Worm (Caenorhabditis elegans) whole organism, L4 larva: ENCODE data around the gene Y50E8A.5.

Source experiments
- D1046.2 ChIP-seq: fragments of 200-800 bp; sonication (Bioruptor generic); IDR thresholded peaks from 2 replicates; pipeline ENCODE4 v1.3.6; 2022; ENCODE audit warnings: missing genetic modification characterization, missing compliant biosample characterization
- T20F7.1 ChIP-seq: fragments of 200-800 bp; sonication (Bioruptor generic); optimal IDR thresholded peaks from 2 replicates; lab custom pipeline; 2018; ENCODE audit warnings: mild to moderate bottlenecking, missing genetic modification characterization, missing compliant biosample characterization
- aly-2 ChIP-seq: sonication (generic microtip); optimal IDR thresholded peaks from 2 replicates; lab custom pipeline; 2018; ENCODE audit warnings: missing biosample characterization, missing genetic modification characterization
- ama-1 ChIP-seq: fragments of 150-350 bp; optimal IDR thresholded peaks from 2 replicates; lab custom pipeline; 2014; ENCODE audit warnings: inconsistent platforms, mixed read lengths
- arid-1 ChIP-seq: fragments of 200-800 bp; sonication (Bioruptor generic); conservative IDR thresholded peaks from 2 replicates; pipeline ENCODE4 v1.3.6; 2022; ENCODE audit warnings: missing genetic modification reagents, missing genetic modification characterization, missing compliant biosample characterization
- attf-4 ChIP-seq: sonication (generic microtip); optimal IDR thresholded peaks from 3 replicates; lab custom pipeline; 2017; ENCODE audit warnings: missing biosample characterization, missing genetic modification characterization
- ceh-32 ChIP-seq: sonication (generic microtip); optimal IDR thresholded peaks from 2 replicates; lab custom pipeline; 2016; ENCODE audit warnings: mild to moderate bottlenecking, missing genetic modification characterization, missing compliant biosample characterization; ENCODE audit not compliant: poor library complexity
- ceh-44 ChIP-seq: fragments of 200-800 bp; sonication (Bioruptor generic); IDR thresholded peaks from 2 replicates; pipeline ENCODE4 v1.3.6; 2022; ENCODE audit warnings: missing genetic modification reagents, missing genetic modification characterization, missing compliant biosample characterization
- ceh-62 ChIP-seq: sonication (generic microtip); optimal IDR thresholded peaks from 2 replicates; lab custom pipeline; 2017; ENCODE audit warnings: missing biosample characterization, missing genetic modification characterization
- ceh-82 ChIP-seq: sonication (generic microtip); optimal IDR thresholded peaks from 2 replicates; lab custom pipeline; 2017; ENCODE audit warnings: missing biosample characterization, missing genetic modification characterization
- ces-1 ChIP-seq: fragments of 150-350 bp; sonication (generic microtip); optimal IDR thresholded peaks from 4 replicates; lab custom pipeline; 2014; ENCODE audit warnings: missing biosample characterization, missing genetic modification reagents, missing genetic modification characterization
- daf-12 ChIP-seq: fragments of 150-350 bp; optimal IDR thresholded peaks from 2 replicates; lab custom pipeline; 2014; ENCODE audit warnings: missing biosample characterization, missing genetic modification reagents, missing genetic modification characterization
- dmd-6 ChIP-seq: fragments of 200-800 bp; sonication (Bioruptor generic); IDR thresholded peaks from 2 replicates; pipeline ENCODE4 v1.3.6; 2022; ENCODE audit warnings: missing genetic modification reagents, missing genetic modification characterization, missing compliant biosample characterization
- dmd-9 ChIP-seq: fragments of 200-800 bp; sonication (Bioruptor generic); IDR thresholded peaks from 2 replicates; pipeline ENCODE4 v1.3.6; 2022; ENCODE audit warnings: missing genetic modification reagents, missing genetic modification characterization, missing compliant biosample characterization
- dpl-1 ChIP-seq: fragments of 150-350 bp; optimal IDR thresholded peaks from 2 replicates; lab custom pipeline; 2014; ENCODE audit warnings: missing biosample characterization, missing genetic modification reagents, missing genetic modification characterization
- duxl-1 ChIP-seq: sonication (generic microtip); optimal IDR thresholded peaks from 2 replicates; lab custom pipeline; 2016; ENCODE audit warnings: mild to moderate bottlenecking, missing genetic modification characterization, moderate library complexity, missing compliant biosample characterization; ENCODE audit not compliant: poor library complexity
- gei-8 ChIP-seq: fragments of 200-800 bp; sonication (Bioruptor generic); optimal IDR thresholded peaks from 2 replicates; lab custom pipeline; 2018; ENCODE audit warnings: mild to moderate bottlenecking, missing genetic modification characterization, missing compliant biosample characterization
- hif-1 ChIP-seq, 2 experiments: sonication (generic microtip); optimal IDR thresholded peaks; 2 replicates each; lab custom pipeline; 2016 to 2017; ENCODE audit warnings: missing compliant biosample characterization in 2 of 2, missing genetic modification characterization in 2 of 2, missing genetic modification reagents in 2 of 2, missing genotype in 2 of 2, mild to moderate bottlenecking in 1 of 2
- hlh-11 ChIP-seq: fragments of 200-800 bp; sonication (Bioruptor generic); optimal IDR thresholded peaks from 2 replicates; lab custom pipeline; 2018; ENCODE audit warnings: mild to moderate bottlenecking, missing genetic modification characterization, missing compliant biosample characterization
- hlh-30 ChIP-seq: sonication (generic microtip); optimal IDR thresholded peaks from 2 replicates; lab custom pipeline; 2017; ENCODE audit warnings: antibody characterized with exemption, mild to moderate bottlenecking, missing genetic modification characterization, missing compliant biosample characterization; ENCODE audit not compliant: insufficient read depth
- lin-13 ChIP-seq: fragments of 150-350 bp; optimal IDR thresholded peaks from 2 replicates; lab custom pipeline; 2014; ENCODE audit warnings: missing biosample characterization, missing genetic modification reagents, missing genetic modification characterization
- lin-15B ChIP-seq: fragments of 150-350 bp; sonication (generic microtip); optimal IDR thresholded peaks from 3 replicates; lab custom pipeline; 2014; ENCODE audit warnings: missing biosample characterization, missing genetic modification characterization
- lin-38 ChIP-seq: fragments of 200-800 bp; sonication (Bioruptor generic); IDR thresholded peaks from 2 replicates; pipeline ENCODE4 v1.3.6; 2022; ENCODE audit warnings: missing genetic modification reagents, missing genetic modification characterization, missing compliant biosample characterization
- lsy-2 ChIP-seq, 2 experiments: fragments of 150-350 bp in 1 of 2; sonication (generic microtip) in 1 of 2; optimal IDR thresholded peaks; 2 replicates each; lab custom pipeline; 2014 to 2017; ENCODE audit warnings: missing biosample characterization in 2 of 2, missing genetic modification characterization in 2 of 2
- madf-9 ChIP-seq: fragments of 200-800 bp; sonication (Bioruptor generic); conservative IDR thresholded peaks from 2 replicates; pipeline ENCODE4 v1.3.6; 2022; ENCODE audit warnings: missing genetic modification reagents, missing genetic modification characterization, missing compliant biosample characterization
- mdl-1 ChIP-seq, 2 experiments: fragments of 150-350 bp in 1 of 2; sonication (generic microtip) in 1 of 2; optimal IDR thresholded peaks; 2 replicates each; lab custom pipeline; 2014 to 2017; ENCODE audit warnings: missing biosample characterization in 2 of 2, missing genetic modification characterization in 2 of 2
- mdt-29 ChIP-seq: fragments of 200-800 bp; sonication (Bioruptor generic); IDR thresholded peaks from 2 replicates; pipeline ENCODE4 v1.3.6; 2022; ENCODE audit warnings: missing genetic modification reagents, missing genetic modification characterization, missing compliant biosample characterization
- mep-1 ChIP-seq: fragments of 150-350 bp; sonication (generic microtip); optimal IDR thresholded peaks from 3 replicates; lab custom pipeline; 2014; ENCODE audit warnings: missing biosample characterization, missing genetic modification characterization
- mxl-2 ChIP-seq: fragments of 200-800 bp; sonication (Bioruptor generic); conservative IDR thresholded peaks from 2 replicates; pipeline ENCODE4 v1.3.6; 2022; ENCODE audit warnings: missing genetic modification reagents, missing genetic modification characterization, missing compliant biosample characterization
- nhr-10 ChIP-seq: fragments of 150-350 bp; optimal IDR thresholded peaks from 2 replicates; lab custom pipeline; 2014; ENCODE audit warnings: missing biosample characterization, missing genetic modification characterization
- nhr-25 ChIP-seq: sonication (generic microtip); optimal IDR thresholded peaks from 2 replicates; lab custom pipeline; 2017; ENCODE audit warnings: missing genetic modification characterization, mild to moderate bottlenecking, missing compliant biosample characterization, antibody characterized with exemption, moderate library complexity, borderline replicate concordance; ENCODE audit not compliant: insufficient read depth
- nhr-41 ChIP-seq: fragments of 200-800 bp; sonication (Bioruptor generic); IDR thresholded peaks from 2 replicates; pipeline ENCODE4 v1.3.6; 2022; ENCODE audit warnings: missing genetic modification reagents, missing genetic modification characterization, missing compliant biosample characterization
- nhr-42 ChIP-seq: fragments of 200-800 bp; sonication (Bioruptor generic); IDR thresholded peaks from 2 replicates; pipeline ENCODE4 v1.3.6; 2022; ENCODE audit warnings: missing genetic modification characterization, missing compliant biosample characterization
- nhr-48 ChIP-seq: sonication (generic microtip); optimal IDR thresholded peaks from 2 replicates; lab custom pipeline; 2016; ENCODE audit warnings: mild to moderate bottlenecking, missing genetic modification characterization, missing compliant biosample characterization
- nhr-77 ChIP-seq: fragments of 150-350 bp; optimal IDR thresholded peaks from 2 replicates; lab custom pipeline; 2014; ENCODE audit warnings: missing biosample characterization, missing genetic modification characterization
- pha-4 ChIP-seq, 2 experiments: fragments of 150-350 bp in 1 of 2; fragments of 200-800 bp in 1 of 2; sonication (Bioruptor generic) in 1 of 2; IDR thresholded peaks in 1 of 2; optimal IDR thresholded peaks in 1 of 2; 2 replicates each; pipeline versions ENCODE4 v1.3.6 to Lab custom; 2014 to 2022; ENCODE audit warnings: missing genetic modification characterization in 2 of 2, missing genetic modification reagents in 2 of 2, missing biosample characterization in 1 of 2, missing compliant biosample characterization in 1 of 2
- php-3 ChIP-seq: fragments of 200-800 bp; sonication (Bioruptor generic); IDR thresholded peaks from 2 replicates; pipeline ENCODE4 v1.3.6; 2022; ENCODE audit warnings: missing genetic modification reagents, missing genetic modification characterization, missing compliant biosample characterization
- sdz-12 ChIP-seq: fragments of 200-800 bp; sonication (Bioruptor generic); optimal IDR thresholded peaks from 2 replicates; lab custom pipeline; 2018; ENCODE audit warnings: mild to moderate bottlenecking, missing genetic modification characterization, missing compliant biosample characterization
- spr-1 ChIP-seq: sonication (generic microtip); optimal IDR thresholded peaks from 2 replicates; lab custom pipeline; 2016; ENCODE audit warnings: mild to moderate bottlenecking, missing genetic modification characterization, missing compliant biosample characterization
- spr-3 ChIP-seq: fragments of 200-800 bp; sonication (Bioruptor generic); optimal IDR thresholded peaks from 2 replicates; lab custom pipeline; 2018; ENCODE audit warnings: mild to moderate bottlenecking, missing genetic modification characterization, missing compliant biosample characterization
- tag-97 ChIP-seq: fragments of 200-800 bp; sonication (Bioruptor generic); IDR thresholded peaks from 2 replicates; pipeline ENCODE4 v1.3.6; 2022; ENCODE audit warnings: missing genetic modification characterization, missing compliant biosample characterization
- unc-130 ChIP-seq: sonication (generic microtip); optimal IDR thresholded peaks from 2 replicates; lab custom pipeline; 2016; ENCODE audit warnings: missing genetic modification reagents, missing genetic modification characterization, missing compliant biosample characterization
- vab-7 ChIP-seq: fragments of 200-800 bp; sonication (Bioruptor generic); IDR thresholded peaks from 2 replicates; pipeline ENCODE4 v1.3.6; 2022; ENCODE audit warnings: missing genetic modification reagents, missing genetic modification characterization, missing compliant biosample characterization
- zag-1 ChIP-seq: fragments of 150-350 bp; optimal IDR thresholded peaks from 2 replicates; lab custom pipeline; 2014; ENCODE audit warnings: missing biosample characterization, missing genetic modification characterization
- zfp-3 ChIP-seq: fragments of 200-800 bp; sonication (Bioruptor generic); conservative IDR thresholded peaks from 2 replicates; pipeline ENCODE4 v1.3.6; 2022; ENCODE audit warnings: missing genetic modification reagents, missing genetic modification characterization, missing compliant biosample characterization
- zip-2 ChIP-seq: fragments of 150-350 bp; optimal IDR thresholded peaks from 2 replicates; lab custom pipeline; 2014; ENCODE audit warnings: missing biosample characterization, missing genetic modification characterization
- ztf-11 ChIP-seq: fragments of 150-350 bp; optimal IDR thresholded peaks from 2 replicates; lab custom pipeline; 2014; ENCODE audit warnings: missing biosample characterization, missing genetic modification characterization
- ztf-7 ChIP-seq: fragments of 150-350 bp; optimal IDR thresholded peaks from 2 replicates; lab custom pipeline; 2014; ENCODE audit warnings: missing biosample characterization, missing genetic modification characterization

Y50E8A.5 gene

ce11 chrV:14698005-14698404 lies 38.7 kb downstream of the Y50E8A.5 start:
- TF ChIP-seq mep-1 (no peak), daf-12 (tag; lab: Kevin White, UChicago) (no peak), nhr-48 (no peak), attf-4 (tag; lab: Kevin White, UChicago) (no peak), nhr-25 (tag; lab: Kevin White, UChicago) (no peak), mxl-2 (GFP tag; lab: Robert Waterston, UW) (no peak), ama-1 (lab: Kevin White, UChicago) (no peak), zag-1 (tag; lab: Kevin White, UChicago) (no peak), dmd-6 (no peak), ceh-62 (no peak), T20F7.1 (GFP tag; lab: Kevin White, UChicago) (no peak), lin-38 (no peak)

ce11 chrV:14696604-14697307 lies 40.0 kb downstream of the Y50E8A.5 start, which contains the start of gene unc-112:
unc-112 (minus strand) TSS chrV:14696654.
- TF ChIP-seq unc-130 (no peak), ama-1 (lab: Kevin White, UChicago) (no peak), mdl-1 (tag; optimal IDR thresholded peaks at IDR 0.05; lab: Kevin White, UChicago) (peak in 1 of 2 experiments; percentile 77), zip-2 (tag; lab: Kevin White, UChicago) (no peak), arid-1 (GFP tag; lab: Robert Waterston, UW) (0 out of 2 replicates have a peak, but pooled peaks have one; percentile 19), nhr-10 (tag; lab: Kevin White, UChicago) (no peak), sdz-12 (GFP tag; lab: Kevin White, UChicago) (no peak), D1046.2 (no peak), hif-1 (tag; optimal IDR thresholded peaks at IDR 0.05; lab: Kevin White, UChicago) (peak in 1 of 2 experiments; percentile 68), nhr-42 (GFP tag; lab: Robert Waterston, UW) (no peak), madf-9 (no peak), ceh-32 (tag; lab: Kevin White, UChicago) (no peak), lin-13 (peak; percentile 58), aly-2 (tag; lab: Kevin White, UChicago) (no peak), duxl-1 (tag; lab: Kevin White, UChicago) (peak; percentile 43), ces-1 (GFP tag; lab: Kevin White, UChicago) (no peak), ceh-82 (tag; lab: Kevin White, UChicago) (no peak), pha-4 (GFP tag; IDR thresholded peaks at IDR 0.05; lab: Robert Waterston, UW) (no peak), pha-4 (tag; optimal IDR thresholded peaks at IDR 0.05; lab: Kevin White, UChicago) (no peak), nhr-77 (peak; percentile 54), dpl-1 (GFP tag; lab: Kevin White, UChicago) (peak; percentile 51), php-3 (GFP tag; lab: Robert Waterston, UW) (no peak), dmd-9 (no peak), zfp-3 (no peak), attf-4 (tag; lab: Kevin White, UChicago) (no peak), ztf-11 (tag; lab: Kevin White, UChicago) (no peak), spr-1 (tag; lab: Kevin White, UChicago) (peak; percentile 53), gei-8 (peak; percentile 14), nhr-41 (GFP tag; lab: Robert Waterston, UW) (no peak), tag-97 (GFP tag; lab: Robert Waterston, UW) (no peak), lsy-2 (tag; optimal IDR thresholded peaks at IDR 0.05; lab: Kevin White, UChicago) (peak; percentile 44 to 82), spr-3 (no peak), hlh-11 (tag; lab: Kevin White, UChicago) (peak; percentile 94), vab-7 (no peak), ztf-7 (tag; lab: Kevin White, UChicago) (no peak), ceh-44 (no peak), mdt-29 (GFP tag; lab: Robert Waterston, UW) (no peak), lin-15B (tag; lab: Kevin White, UChicago) (no peak), hlh-30 (tag; lab: Kevin White, UChicago) (peak; percentile 67)
